Fruit fly (Drosophila melanogaster) whole organism, embryonic: ENCODE results near the gene CG34138.
A peak's percentile ranks its signal among the peaks of the same experiment; 100 is the strongest.

Experiments
- Adf1 ChIP-seq: fragments of 200-800 bp; sonication (Bioruptor generic); IDR thresholded peaks from 2 replicates; pipeline ENCODE4 v1.3.6; 2022; ENCODE audit warnings: missing biosample characterization, missing genetic modification characterization
- Aef1 ChIP-seq: fragments of 200-800 bp; sonication (Bioruptor generic); IDR thresholded peaks from 3 replicates; pipeline ENCODE4 v1.3.6; 2022; ENCODE audit warnings: missing biosample characterization, missing genetic modification characterization
- CG11504 ChIP-seq: fragments of 200-800 bp; sonication (Bioruptor generic); optimal IDR thresholded peaks from 3 replicates; lab custom pipeline; 2019; ENCODE audit warnings: missing biosample characterization, mild to moderate bottlenecking, missing genetic modification characterization, moderate library complexity
- CG12071 ChIP-seq: fragments of 200-800 bp; sonication (Bioruptor generic); optimal IDR thresholded peaks from 3 replicates; lab custom pipeline; 2018; ENCODE audit warnings: missing biosample characterization, mild to moderate bottlenecking, missing genetic modification characterization
- CG1792 ChIP-seq: fragments of 200-800 bp; sonication (Bioruptor generic); optimal IDR thresholded peaks from 2 replicates; lab custom pipeline; 2016; ENCODE audit warnings: missing biosample characterization, missing genetic modification characterization
- CG18599 ChIP-seq: fragments of 200-800 bp; sonication (Bioruptor generic); optimal IDR thresholded peaks from 3 replicates; lab custom pipeline; 2017; ENCODE audit warnings: missing biosample characterization, missing genetic modification characterization, mild to moderate bottlenecking, moderate library complexity, missing genetic modification reagents
- CG2712 ChIP-seq: fragments of 200-800 bp; optimal IDR thresholded peaks from 3 replicates; lab custom pipeline; 2019; ENCODE audit warnings: missing biosample characterization, mild to moderate bottlenecking, missing genetic modification characterization, moderate library complexity
- CG3995 ChIP-seq: fragments of 200-800 bp; sonication (Bioruptor generic); optimal IDR thresholded peaks from 3 replicates; lab custom pipeline; 2016; ENCODE audit warnings: missing biosample characterization, missing genetic modification characterization
- CG4404 ChIP-seq: fragments of 200-800 bp; sonication (Bioruptor generic); IDR thresholded peaks from 2 replicates; pipeline ENCODE4 v1.3.6; 2022; ENCODE audit warnings: missing biosample characterization, missing genetic modification characterization
- CG4854 ChIP-seq: fragments of 200-800 bp; sonication (Bioruptor generic); optimal IDR thresholded peaks from 2 replicates; lab custom pipeline; 2016; ENCODE audit warnings: missing biosample characterization, missing genetic modification characterization, inconsistent platforms
- CG5180 ChIP-seq: fragments of 200-800 bp; sonication (Bioruptor generic); optimal IDR thresholded peaks from 3 replicates; lab custom pipeline; 2017; ENCODE audit warnings: missing biosample characterization, missing genetic modification characterization, mild to moderate bottlenecking, moderate library complexity, missing genetic modification reagents
- CG6683 ChIP-seq: fragments of 200-800 bp; sonication (Bioruptor generic); optimal IDR thresholded peaks from 2 replicates; lab custom pipeline; 2017; ENCODE audit warnings: missing biosample characterization, mild to moderate bottlenecking, missing genetic modification characterization, missing genetic modification reagents
- CG6765 ChIP-seq: fragments of 200-800 bp; sonication (Bioruptor generic); optimal IDR thresholded peaks from 3 replicates; lab custom pipeline; 2017; ENCODE audit warnings: missing biosample characterization, mild to moderate bottlenecking, missing genetic modification characterization
- CG7745 ChIP-seq: fragments of 200-800 bp; sonication (Bioruptor generic); optimal IDR thresholded peaks from 2 replicates; lab custom pipeline; 2018; ENCODE audit warnings: missing biosample characterization, mild to moderate bottlenecking, missing genetic modification characterization, moderate library complexity
- CG7928 ChIP-seq: fragments of 200-800 bp; sonication (Bioruptor generic); optimal IDR thresholded peaks from 2 replicates; lab custom pipeline; 2017; ENCODE audit warnings: missing biosample characterization, mild to moderate bottlenecking, missing genetic modification characterization
- CG8359 ChIP-seq: fragments of 200-800 bp; sonication (Bioruptor generic); optimal IDR thresholded peaks from 2 replicates; lab custom pipeline; 2017; ENCODE audit warnings: missing biosample characterization, mild to moderate bottlenecking, missing genetic modification characterization, borderline replicate concordance
- CG9797 ChIP-seq: fragments of 200-800 bp; sonication (Bioruptor generic); optimal IDR thresholded peaks from 3 replicates; lab custom pipeline; 2018; ENCODE audit warnings: missing biosample characterization, mild to moderate bottlenecking, missing genetic modification characterization
- Dek ChIP-seq: fragments of 200-800 bp; sonication (Bioruptor generic); optimal IDR thresholded peaks from 3 replicates; lab custom pipeline; 2019; ENCODE audit warnings: missing biosample characterization, mild to moderate bottlenecking, missing genetic modification characterization, moderate library complexity
- Doc2 ChIP-seq: fragments of 200-800 bp; sonication (Bioruptor generic); IDR thresholded peaks from 2 replicates; pipeline ENCODE4 v1.3.6; 2022; ENCODE audit warnings: missing biosample characterization, missing genetic modification characterization
- GATAe ChIP-seq: fragments of 200-800 bp; sonication (Bioruptor generic); conservative IDR thresholded peaks from 2 replicates; pipeline ENCODE4 v1.3.6; 2022; ENCODE audit warnings: missing biosample characterization, missing genetic modification characterization
- HHEX ChIP-seq: fragments of 200-800 bp; sonication (Bioruptor generic); optimal IDR thresholded peaks from 3 replicates; lab custom pipeline; 2017; ENCODE audit warnings: missing biosample characterization, mild to moderate bottlenecking, missing genetic modification characterization, missing genetic modification reagents
- HLH3B ChIP-seq: fragments of 200-800 bp; sonication (Bioruptor generic); IDR thresholded peaks from 2 replicates; pipeline ENCODE4 v1.3.6; 2022; ENCODE audit warnings: missing biosample characterization, missing genetic modification characterization
- Lhr ChIP-seq: fragments of 200-800 bp; sonication (Bioruptor generic); optimal IDR thresholded peaks from 3 replicates; lab custom pipeline; 2017; ENCODE audit warnings: mild to moderate bottlenecking, missing biosample characterization, missing genetic modification reagents, missing genetic modification characterization
- Mes4 ChIP-seq: fragments of 200-800 bp; sonication (Bioruptor generic); optimal IDR thresholded peaks from 2 replicates; lab custom pipeline; 2016; ENCODE audit warnings: missing biosample characterization, missing genetic modification characterization
- NFAT ChIP-seq: fragments of 200-800 bp; sonication (Bioruptor generic); IDR thresholded peaks from 2 replicates; pipeline ENCODE4 v1.3.6; 2022; ENCODE audit warnings: missing biosample characterization, missing genetic modification characterization
- Rfx ChIP-seq: fragments of 200-800 bp; sonication (Bioruptor generic); IDR thresholded peaks from 2 replicates; pipeline ENCODE4 v1.3.6; 2022; ENCODE audit warnings: missing biosample characterization, missing genetic modification characterization
- Stat92E ChIP-seq, 3 experiments: fragments of >200 bp in 2 of 3; fragments of 200-800 bp in 1 of 3; sonication (Bioruptor generic) in 1 of 3; optimal IDR thresholded peaks; 2 replicates each; lab custom pipeline; 2017 to 2019; ENCODE audit warnings: missing biosample characterization in 3 of 3, missing genetic modification characterization in 3 of 3, mild to moderate bottlenecking in 1 of 3, moderate library complexity in 1 of 3
- ap ChIP-seq: fragments of 200-800 bp; sonication (Bioruptor generic); IDR thresholded peaks from 2 replicates; pipeline ENCODE4 v1.3.6; 2022; ENCODE audit warnings: missing biosample characterization, missing genetic modification characterization
- bbx ChIP-seq: fragments of 200-800 bp; sonication (Bioruptor generic); IDR thresholded peaks from 2 replicates; pipeline ENCODE4 v1.3.6; 2022; ENCODE audit warnings: missing biosample characterization, missing genetic modification characterization; ENCODE audit not compliant: partially characterized antibody
- chinmo ChIP-seq: fragments of 200-800 bp; sonication (Bioruptor generic); IDR thresholded peaks from 4 replicates; pipeline ENCODE4 v1.3.6; 2022; ENCODE audit warnings: missing biosample characterization, missing genetic modification characterization; ENCODE audit not compliant: partially characterized antibody
- corto ChIP-seq: fragments of 200-800 bp; sonication (Bioruptor generic); optimal IDR thresholded peaks from 2 replicates; lab custom pipeline; 2016; ENCODE audit warnings: missing biosample characterization, mild to moderate bottlenecking, missing genetic modification characterization, moderate library complexity
- crol ChIP-seq: fragments of 200-800 bp; sonication (Bioruptor generic); IDR thresholded peaks from 2 replicates; pipeline ENCODE4 v1.3.6; 2022; ENCODE audit warnings: missing biosample characterization, missing genetic modification characterization
- hbn ChIP-seq: fragments of 200-800 bp; sonication (Bioruptor generic); IDR thresholded peaks from 2 replicates; pipeline ENCODE4 v1.3.6; 2022; ENCODE audit warnings: missing biosample characterization, missing genetic modification characterization; ENCODE audit not compliant: partially characterized antibody
- klu ChIP-seq: fragments of 200-800 bp; sonication (Bioruptor generic); IDR thresholded peaks from 2 replicates; pipeline ENCODE4 v1.3.6; 2022; ENCODE audit warnings: missing biosample characterization, missing genetic modification characterization
- kni ChIP-seq: fragments of 200-800 bp; sonication (Bioruptor generic); optimal IDR thresholded peaks from 3 replicates; lab custom pipeline; 2017; ENCODE audit warnings: mild to moderate bottlenecking, missing biosample characterization, missing genetic modification reagents, missing genetic modification characterization
- lab ChIP-seq: fragments of 200-800 bp; sonication (Bioruptor generic); optimal IDR thresholded peaks from 3 replicates; lab custom pipeline; 2017; ENCODE audit warnings: missing biosample characterization, missing genetic modification characterization, mild to moderate bottlenecking, moderate library complexity, missing genetic modification reagents
- pita ChIP-seq: fragments of 200-800 bp; sonication (Bioruptor generic); optimal IDR thresholded peaks from 2 replicates; lab custom pipeline; 2017; ENCODE audit warnings: missing biosample characterization, mild to moderate bottlenecking, missing genetic modification characterization
- repo ChIP-seq: fragments of 200-800 bp; sonication (Bioruptor generic); optimal IDR thresholded peaks from 2 replicates; lab custom pipeline; 2016; ENCODE audit warnings: missing biosample characterization, missing genetic modification characterization
- slbo ChIP-seq: fragments of 200-800 bp; sonication (Bioruptor generic); IDR thresholded peaks from 2 replicates; pipeline ENCODE4 v1.3.6; 2022; ENCODE audit warnings: missing biosample characterization, missing genetic modification characterization
- slou ChIP-seq: fragments of 200-800 bp; sonication (Bioruptor generic); optimal IDR thresholded peaks from 3 replicates; lab custom pipeline; 2016; ENCODE audit warnings: missing biosample characterization, missing genetic modification characterization
- sqz ChIP-seq: fragments of 200-800 bp; sonication (Bioruptor generic); optimal IDR thresholded peaks from 3 replicates; lab custom pipeline; 2018; ENCODE audit warnings: missing biosample characterization, mild to moderate bottlenecking, missing genetic modification characterization
- sug ChIP-seq: fragments of 200-800 bp; optimal IDR thresholded peaks from 2 replicates; lab custom pipeline; 2019; ENCODE audit warnings: missing biosample characterization, mild to moderate bottlenecking, missing genetic modification characterization, moderate library complexity
- ttk ChIP-seq: fragments of 200-800 bp; sonication (Bioruptor generic); IDR thresholded peaks from 2 replicates; pipeline ENCODE4 v2.1.2; 2022; ENCODE audit warnings: missing biosample characterization, missing genetic modification characterization
- vnd ChIP-seq: fragments of 200-800 bp; sonication (Bioruptor generic); IDR thresholded peaks from 3 replicates; pipeline ENCODE4 v1.3.6; 2022; ENCODE audit warnings: missing biosample characterization, missing genetic modification characterization; ENCODE audit not compliant: partially characterized antibody
- zen ChIP-seq: fragments of 200-800 bp; sonication (Bioruptor generic); optimal IDR thresholded peaks from 3 replicates; lab custom pipeline; 2018; ENCODE audit warnings: missing biosample characterization, mild to moderate bottlenecking, missing genetic modification characterization, moderate library complexity

CG34138 gene

dm6 chr3R:19632685-19633116 is 2.0 kb upstream of the CG34138 start, which contains the start of gene CG6231 (continued):
- TF ChIP-seq Dek (tag; lab: Kevin White, UChicago) = no peak

- TF ChIP-seq HLH3B (GFP tag; lab: Robert Waterston, UW) (0 out of 2 replicates have a peak, but pooled peaks have one; percentile 12), CG1792 (GFP tag; lab: Kevin White, UChicago) (no peak)
Measured at dm6 chr3R:19638004-19638403, 3.3 kb downstream of the CG34138 start.

DNA sequence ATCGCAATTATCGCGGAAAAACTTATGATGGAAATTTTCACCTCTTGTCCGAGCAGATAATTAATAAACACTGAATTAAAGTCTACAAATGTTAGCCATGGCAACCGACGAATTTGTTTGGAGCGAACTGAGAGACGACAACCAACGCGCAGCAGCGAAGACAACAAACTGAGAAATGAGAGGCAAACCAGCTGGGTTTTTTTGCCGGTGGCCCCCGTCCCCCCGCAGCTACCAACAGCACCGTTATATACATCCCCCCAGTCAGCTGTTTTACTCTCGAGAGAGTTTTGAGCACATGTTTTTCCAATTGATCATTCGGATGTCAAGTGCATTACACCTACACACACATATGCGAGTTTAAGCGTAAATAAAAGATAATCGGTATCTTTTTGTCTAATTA is 6.3 kb downstream of the CG34138 start:
- TF ChIP-seq sug (tag; lab: Kevin White, UChicago) (no peak), ap (GFP tag; lab: Robert Waterston, UW) (no peak), CG6765 (no peak), klu (GFP tag; lab: Robert Waterston, UW) (no peak), CG5180 (GFP tag; lab: Kevin White, UChicago) (peak; percentile 42), CG8359 (GFP tag; lab: Kevin White, UChicago) (peak; percentile 32), CG2712 (tag; lab: Kevin White, UChicago) (no peak), zen (no peak), pita (GFP tag; lab: Kevin White, UChicago) (no peak), bbx (GFP tag; lab: Robert Waterston, UW) (peak; percentile 55; the same call in 1 of the 2 replicates), hbn (GFP tag; lab: Robert Waterston, UW) (0 out of 2 replicates have a peak, but pooled peaks have one; percentile 45), CG9797 (GFP tag; lab: Kevin White, UChicago) (no peak), Aef1 (GFP tag; lab: Robert Waterston, UW) (no peak), CG12071 (peak; percentile 23), sqz (GFP tag; lab: Kevin White, UChicago) (peak; percentile 68), CG3995 (no peak), Mes4 (GFP tag; lab: Kevin White, UChicago) (no peak), chinmo (GFP tag; lab: Robert Waterston, UW) (peak; percentile 94; the same call in 3 of the 4 replicates), CG18599 (no peak), CG7928 (GFP tag; lab: Kevin White, UChicago) (no peak), HLH3B (GFP tag; lab: Robert Waterston, UW) (no peak), CG6683 (GFP tag; lab: Kevin White, UChicago) (no peak), lab (GFP tag; lab: Kevin White, UChicago) (no peak), GATAe (GFP tag; lab: Robert Waterston, UW) (no peak), CG1792 (GFP tag; lab: Kevin White, UChicago) (no peak), slou (GFP tag; lab: Kevin White, UChicago) (no peak), Doc2 (GFP tag; lab: Robert Waterston, UW) (no peak), CG7745 (no peak), HHEX (GFP tag; lab: Kevin White, UChicago) (no peak), Lhr (GFP tag; lab: Kevin White, UChicago) (no peak), CG11504 (tag; lab: Kevin White, UChicago) (no peak), vnd (GFP tag; lab: Robert Waterston, UW) (no peak), Rfx (GFP tag; lab: Robert Waterston, UW) (peak; percentile 42; the same call in 1 of the 2 replicates), kni (GFP tag; lab: Kevin White, UChicago) (no peak), crol (GFP tag; lab: Robert Waterston, UW) (peak; percentile 97), NFAT (GFP tag; lab: Robert Waterston, UW) (peak; percentile 57), Adf1 (GFP tag; lab: Robert Waterston, UW) (peak; percentile 25; the same call in 1 of the 2 replicates), CG4854 (GFP tag; lab: Kevin White, UChicago) (no peak), repo (GFP tag; lab: Kevin White, UChicago) (no peak), slbo (GFP tag; lab: Robert Waterston, UW) (no peak), CG4404 (GFP tag; lab: Robert Waterston, UW) (no peak), Stat92E (GFP tag; optimal IDR thresholded peaks at IDR 0.05; lab: Kevin White, UChicago) (no peak), corto (GFP tag; lab: Kevin White, UChicago) (no peak), ttk (peak; percentile 50; the same call in 1 of the 2 replicates)
